Fruit fly (Drosophila melanogaster): ENCODE results near the gene Naglu.

- TF ChIP-seq Sry-β (GFP tag; optimal IDR thresholded peaks at IDR 0.05) (no peak), CG12744 (GFP tag; optimal IDR thresholded peaks at IDR 0.05) (no peak), CG17829 (tag; optimal IDR thresholded peaks at IDR 0.05) (no peak), Taf1 (GFP tag; IDR thresholded peaks at IDR 0.05) (no peak), kay (GFP tag; optimal IDR thresholded peaks at IDR 0.05) (no peak)
Measured at dm6 chr2L:8398721-8399120, 12.9 kb downstream of the Naglu start, which contains the start of gene CG13386.

All from whole organism, embryonic.